Worm (Caenorhabditis elegans): Measurements from ENCODE around the gene ZK856.19.
A peak's percentile ranks its signal among the peaks of the same experiment; 100 is the strongest.

The ZK856.19 gene

DNA sequence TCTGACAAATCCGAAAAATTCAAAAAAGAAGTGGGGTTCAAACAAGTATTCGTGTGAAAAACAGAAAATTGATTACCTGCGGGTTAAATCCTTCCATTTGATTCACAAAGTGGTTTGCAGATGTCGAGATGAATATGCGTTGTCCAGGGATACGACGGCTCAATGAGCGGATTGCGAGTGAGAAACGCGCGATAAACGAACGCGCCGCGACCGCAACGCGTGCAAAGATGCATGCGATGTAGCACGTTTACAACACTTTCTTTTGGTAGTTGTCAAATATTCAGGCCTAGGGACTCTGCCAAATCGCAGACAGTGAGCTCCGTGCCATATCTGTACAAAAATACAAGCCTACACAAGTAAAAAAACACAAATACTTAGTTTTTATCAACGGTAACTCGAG is 34.0 kb upstream of the ZK856.19 start, which contains the start of gene fubl-1:
Gene fubl-1, minus strand, starts transcription at position 202 of the 400 bp plus-strand sequence.
- peak; percentile 6 for TF ChIP-seq pha-4 (tag; optimal IDR thresholded peaks at IDR 0.05)
- TF ChIP-seq hmg-11 (tag; optimal IDR thresholded peaks at IDR 0.05) = peak; percentile 9
- TF ChIP-seq lin-15B (tag; optimal IDR thresholded peaks at IDR 0.05) = peak; percentile 73
- TF ChIP-seq elt-2 (tag; optimal IDR thresholded peaks at IDR 0.05) = peak; percentile 2
- peak; percentile 61 for TF ChIP-seq lin-39 (tag; optimal IDR thresholded peaks at IDR 0.05)
- no peak for TF ChIP-seq sea-2 (GFP tag; optimal IDR thresholded peaks at IDR 0.05)
- TF ChIP-seq ama-1 (optimal IDR thresholded peaks at IDR 0.05) = peak; percentile 39
- TF ChIP-seq nhr-23 (tag; optimal IDR thresholded peaks at IDR 0.05) = no peak
- peak; percentile 50 for TF ChIP-seq nfya-1 (tag; optimal IDR thresholded peaks at IDR 0.05; ENCODE audit: insufficient read depth)
- no peak for TF ChIP-seq ZK546.5 (tag; optimal IDR thresholded peaks at IDR 0.05)
- no peak for TF ChIP-seq snpc-4 (tag; optimal IDR thresholded peaks at IDR 0.05)

DNA sequence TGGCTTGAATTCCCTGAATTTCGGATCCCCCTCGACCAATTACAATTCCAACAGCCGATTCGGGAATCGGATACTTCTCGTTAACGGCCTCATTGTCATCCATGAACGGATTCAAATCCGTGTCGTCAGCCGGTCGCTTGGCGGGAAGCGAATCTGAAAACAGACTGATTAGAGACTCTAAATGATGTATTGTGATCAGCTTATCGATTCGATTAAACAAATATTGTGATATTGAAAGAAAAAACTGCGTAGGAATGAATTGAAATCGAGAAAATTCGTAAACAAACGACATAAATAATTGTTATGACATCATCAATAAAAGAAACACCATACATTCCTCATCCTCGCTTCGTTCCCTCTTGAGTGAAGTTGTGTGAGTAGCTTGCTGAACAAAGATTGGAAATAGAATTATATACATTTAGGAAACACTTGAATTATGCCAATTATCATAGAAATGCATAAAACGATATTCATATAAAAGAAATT is 33.3 kb upstream of the ZK856.19 start:
- peak; percentile 6 for TF ChIP-seq ama-1 (optimal IDR thresholded peaks at IDR 0.05)
- no peak for TF ChIP-seq nhr-11 (tag; optimal IDR thresholded peaks at IDR 0.05)

ce11 chrV:10237171-10237570 is 32.5 kb upstream of the ZK856.19 start:
- TF ChIP-seq fkh-2 (tag; optimal IDR thresholded peaks at IDR 0.05) = no peak
- TF ChIP-seq nhr-23 (tag; optimal IDR thresholded peaks at IDR 0.05) = no peak
- TF ChIP-seq ZK546.5 (tag; optimal IDR thresholded peaks at IDR 0.05) = no peak
- no peak for TF ChIP-seq zag-1 (tag; optimal IDR thresholded peaks at IDR 0.05)
- TF ChIP-seq elt-2 (tag; optimal IDR thresholded peaks at IDR 0.05) = no peak

ce11 chrV:10233330-10233729 is 28.6 kb upstream of the ZK856.19 start, which contains the start of gene str-182:
Gene str-182 (minus strand): TSS chrV:10233430.
- no peak for TF ChIP-seq unc-39 (tag; optimal IDR thresholded peaks at IDR 0.05)
- no peak for TF ChIP-seq elt-1 (tag; optimal IDR thresholded peaks at IDR 0.05)
- TF ChIP-seq nhr-28 (tag; optimal IDR thresholded peaks at IDR 0.05) = no peak
- TF ChIP-seq mml-1 (tag; optimal IDR thresholded peaks at IDR 0.05) = no peak
- no peak for TF ChIP-seq nhr-67 (tag; optimal IDR thresholded peaks at IDR 0.05)
- TF ChIP-seq fkh-2 (tag; optimal IDR thresholded peaks at IDR 0.05) = no peak
- TF ChIP-seq nhr-76 (tag; optimal IDR thresholded peaks at IDR 0.05) = no peak
- no peak for TF ChIP-seq unc-62 (GFP tag; optimal IDR thresholded peaks at IDR 0.05)
- TF ChIP-seq lsy-12 (tag; optimal IDR thresholded peaks at IDR 0.05) = no peak
- TF ChIP-seq mdl-1 (tag; optimal IDR thresholded peaks at IDR 0.05) = no peak
- no peak for TF ChIP-seq nhr-23 (tag; optimal IDR thresholded peaks at IDR 0.05)

DNA sequence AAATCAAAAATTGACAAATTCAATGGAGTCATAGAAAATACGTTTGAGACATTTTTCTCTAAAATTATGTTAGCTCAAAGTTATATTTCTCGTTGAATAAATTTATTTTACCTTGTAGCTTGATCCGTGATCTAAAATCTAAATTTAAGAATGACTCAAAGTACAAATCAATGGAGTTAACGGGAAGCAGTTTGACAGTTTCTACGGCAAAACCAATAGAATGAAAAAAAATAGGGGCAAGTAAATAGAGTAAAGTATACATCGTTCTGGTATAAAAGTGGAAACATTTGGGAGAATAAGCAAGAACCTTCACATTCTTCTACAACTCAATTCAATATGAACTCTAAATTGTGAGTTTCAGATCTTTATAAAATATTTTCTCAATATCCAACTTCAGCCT is 26.2 kb upstream of the ZK856.19 start, which contains the start of gene fipr-6:
Gene fipr-6, plus strand, starts transcription at position 301 of the 400 bp plus-strand sequence.
- TF ChIP-seq nhr-25 (tag; optimal IDR thresholded peaks at IDR 0.05) (no peak), ama-1 (optimal IDR thresholded peaks at IDR 0.05) (no peak), ztf-4 (tag; optimal IDR thresholded peaks at IDR 0.05) (no peak), nhr-23 (tag; optimal IDR thresholded peaks at IDR 0.05) (no peak)

DNA sequence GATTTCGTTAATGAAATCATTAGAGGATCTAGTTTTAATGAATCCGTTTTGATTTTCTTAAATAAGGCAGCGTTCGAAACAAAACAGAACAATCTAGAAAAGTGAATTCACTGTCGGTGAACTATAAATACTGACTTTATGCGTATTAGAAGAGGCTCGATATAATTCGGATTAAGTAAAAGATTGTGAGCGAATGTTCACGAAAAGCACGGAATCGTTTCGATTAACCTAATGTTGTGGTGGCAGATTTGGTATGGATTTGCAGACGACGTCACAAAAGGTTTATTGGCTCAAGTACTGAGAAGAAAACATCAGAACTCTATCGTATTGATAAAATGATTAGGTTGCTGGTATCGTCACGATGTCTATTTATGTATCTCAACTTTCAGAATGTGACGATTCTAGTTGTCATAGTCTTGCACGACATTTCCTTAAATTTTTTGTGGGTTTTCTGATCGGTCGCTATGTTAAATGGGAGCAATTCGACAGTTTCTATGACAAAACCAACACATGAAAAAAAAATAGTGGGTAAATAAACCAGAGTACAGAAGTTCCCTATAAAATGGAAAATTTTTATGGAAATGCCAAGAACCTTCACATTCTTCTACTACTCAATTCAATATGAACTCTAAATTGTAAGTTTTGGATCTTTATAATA is 24.6 kb upstream of the ZK856.19 start, which contains the start of the genes pyt-1 and fipr-7:
Gene pyt-1, minus strand, starts transcription at position 101 of the 658 bp plus-strand sequence.
Gene fipr-7, plus strand, starts transcription at position 608 of the 658 bp plus-strand sequence.
- TF ChIP-seq ztf-4 (tag; optimal IDR thresholded peaks at IDR 0.05) (no peak), nhr-76 (tag; optimal IDR thresholded peaks at IDR 0.05) (no peak), mml-1 (tag; optimal IDR thresholded peaks at IDR 0.05) (no peak), fos-1 (tag; optimal IDR thresholded peaks at IDR 0.05) (no peak), ceh-28 (tag; optimal IDR thresholded peaks at IDR 0.05) (no peak), sea-2 (GFP tag; optimal IDR thresholded peaks at IDR 0.05) (no peak), unc-62 (GFP tag; optimal IDR thresholded peaks at IDR 0.05) (no peak)

- TF ChIP-seq mml-1 (tag; optimal IDR thresholded peaks at IDR 0.05) (no peak), pqm-1 (tag; optimal IDR thresholded peaks at IDR 0.05) (no peak), pha-4 (tag; optimal IDR thresholded peaks at IDR 0.05) (peak; percentile 42), nhr-11 (tag; optimal IDR thresholded peaks at IDR 0.05) (no peak), zag-1 (tag; optimal IDR thresholded peaks at IDR 0.05) (no peak), nhr-25 (tag; optimal IDR thresholded peaks at IDR 0.05) (no peak)
These were observed 23.6 kb upstream of the ZK856.19 start, which contains the start of gene fipr-4 for ce11 chrV:10228360-10228759. Gene fipr-4 (minus strand): TSS chrV:10228460.

Data from whole organism, L3 larva.